Worm (Caenorhabditis elegans) whole organism, L3 larva: ENCODE data around the gene T13C5.2.

Experiments
- ZK546.5 ChIP-seq: sonication (generic microtip); optimal IDR thresholded peaks from 2 replicates; lab custom pipeline; 2017; ENCODE audit warnings: missing biosample characterization, missing genetic modification characterization
- ama-1 ChIP-seq: fragments of 150-350 bp; optimal IDR thresholded peaks from 2 replicates; lab custom pipeline; 2018
- ceh-28 ChIP-seq: fragments of 150-350 bp; optimal IDR thresholded peaks from 2 replicates; lab custom pipeline; 2014; ENCODE audit warnings: missing biosample characterization, missing genetic modification reagents, missing genetic modification characterization
- ceh-9 ChIP-seq: sonication (generic microtip); optimal IDR thresholded peaks from 2 replicates; lab custom pipeline; 2018; ENCODE audit warnings: missing biosample characterization, missing genetic modification characterization
- daf-12 ChIP-seq: fragments of 150-350 bp; optimal IDR thresholded peaks from 2 replicates; lab custom pipeline; 2014; ENCODE audit warnings: missing biosample characterization, missing genetic modification reagents, missing genetic modification characterization
- egl-27 ChIP-seq: sonication (generic microtip); optimal IDR thresholded peaks from 4 replicates; lab custom pipeline; 2017; ENCODE audit warnings: missing biosample characterization, missing genetic modification reagents, missing genetic modification characterization
- elt-1 ChIP-seq: fragments of 150-350 bp; optimal IDR thresholded peaks from 2 replicates; lab custom pipeline; 2014; ENCODE audit warnings: missing biosample characterization, missing genetic modification characterization
- elt-2 ChIP-seq: sonication (generic microtip); optimal IDR thresholded peaks from 2 replicates; lab custom pipeline; 2016; ENCODE audit warnings: missing genetic modification reagents, mild to moderate bottlenecking, missing genetic modification characterization, missing compliant biosample characterization
- elt-3 ChIP-seq, 3 experiments: fragments of 150-350 bp in 1 of 3; sonication (generic microtip) in 2 of 3; optimal IDR thresholded peaks; 2 replicates in 2 of 3; 4 replicates in 1 of 3; lab custom pipeline; 2014 to 2017; ENCODE audit warnings: missing biosample characterization in 3 of 3, missing genetic modification characterization in 3 of 3
- eor-1 ChIP-seq, 2 experiments: fragments of 150-350 bp; optimal IDR thresholded peaks; 2 replicates each; lab custom pipeline; 2014 to 2018; ENCODE audit warnings: missing biosample characterization in 2 of 2, missing genetic modification characterization in 2 of 2
- fkh-2 ChIP-seq: fragments of 150-350 bp; optimal IDR thresholded peaks from 2 replicates; lab custom pipeline; 2014; ENCODE audit warnings: missing biosample characterization, missing genetic modification reagents, missing genetic modification characterization
- fos-1 ChIP-seq: fragments of 150-350 bp; optimal IDR thresholded peaks from 2 replicates; lab custom pipeline; 2014; ENCODE audit warnings: missing biosample characterization, missing genetic modification characterization
- lin-15B ChIP-seq: fragments of 150-350 bp; optimal IDR thresholded peaks from 2 replicates; lab custom pipeline; 2014; ENCODE audit warnings: missing biosample characterization, missing genetic modification characterization
- lin-39 ChIP-seq: fragments of 150-350 bp; optimal IDR thresholded peaks from 2 replicates; lab custom pipeline; 2018; ENCODE audit warnings: missing biosample characterization, missing genetic modification reagents, missing genetic modification characterization
- lsy-12 ChIP-seq: sonication (generic microtip); optimal IDR thresholded peaks from 2 replicates; lab custom pipeline; 2016; ENCODE audit warnings: mild to moderate bottlenecking, missing genetic modification characterization, missing compliant biosample characterization
- mdl-1 ChIP-seq: fragments of 150-350 bp; optimal IDR thresholded peaks from 2 replicates; lab custom pipeline; 2014; ENCODE audit warnings: missing biosample characterization, missing genetic modification characterization
- mml-1 ChIP-seq: fragments of 150-350 bp; sonication (generic microtip); optimal IDR thresholded peaks from 3 replicates; lab custom pipeline; 2014; ENCODE audit warnings: missing biosample characterization, missing genetic modification characterization
- nfya-1 ChIP-seq: sonication (generic microtip); optimal IDR thresholded peaks from 2 replicates; lab custom pipeline; 2017; ENCODE audit warnings: missing genetic modification characterization, mild to moderate bottlenecking, missing compliant biosample characterization, antibody characterized with exemption, moderate library complexity; ENCODE audit not compliant: insufficient read depth
- nhr-11 ChIP-seq: fragments of 150-350 bp; optimal IDR thresholded peaks from 2 replicates; lab custom pipeline; 2014; ENCODE audit warnings: missing biosample characterization, missing genetic modification characterization
- nhr-12 ChIP-seq: fragments of 150-350 bp; optimal IDR thresholded peaks from 2 replicates; lab custom pipeline; 2014; ENCODE audit warnings: missing biosample characterization, missing genetic modification characterization
- nhr-23 ChIP-seq: fragments of 150-350 bp; optimal IDR thresholded peaks from 2 replicates; lab custom pipeline; 2014; ENCODE audit warnings: missing biosample characterization, missing genetic modification reagents, missing genetic modification characterization
- nhr-237 ChIP-seq: fragments of 150-350 bp; optimal IDR thresholded peaks from 2 replicates; lab custom pipeline; 2014; ENCODE audit warnings: missing biosample characterization, missing genetic modification characterization
- nhr-25 ChIP-seq: sonication (generic microtip); optimal IDR thresholded peaks from 2 replicates; lab custom pipeline; 2017; ENCODE audit warnings: missing biosample characterization, missing genetic modification characterization
- nhr-28 ChIP-seq: fragments of 150-350 bp; optimal IDR thresholded peaks from 2 replicates; lab custom pipeline; 2014; ENCODE audit warnings: missing biosample characterization, missing genetic modification characterization
- nhr-43 ChIP-seq: sonication (generic microtip); optimal IDR thresholded peaks from 2 replicates; lab custom pipeline; 2016; ENCODE audit warnings: mild to moderate bottlenecking, missing genetic modification characterization, missing compliant biosample characterization; ENCODE audit not compliant: poor library complexity, severe bottlenecking
- pha-4 ChIP-seq: fragments of 150-350 bp; optimal IDR thresholded peaks from 2 replicates; lab custom pipeline; 2014; ENCODE audit warnings: missing biosample characterization, missing genetic modification reagents, missing genetic modification characterization
- pqm-1 ChIP-seq: fragments of 150-350 bp; optimal IDR thresholded peaks from 2 replicates; lab custom pipeline; 2017; ENCODE audit warnings: missing biosample characterization, missing genetic modification characterization, inconsistent platforms
- skn-1 ChIP-seq: fragments of 150-350 bp; optimal IDR thresholded peaks from 2 replicates; lab custom pipeline; 2014; ENCODE audit warnings: missing biosample characterization, missing genetic modification characterization
- snpc-4 ChIP-seq: fragments of 150-350 bp; optimal IDR thresholded peaks from 2 replicates; lab custom pipeline; 2014; ENCODE audit warnings: missing biosample characterization, missing genetic modification characterization
- tbx-2 ChIP-seq: sonication (generic microtip); optimal IDR thresholded peaks from 2 replicates; lab custom pipeline; 2016; ENCODE audit warnings: mild to moderate bottlenecking, missing genetic modification characterization, missing compliant biosample characterization
- unc-39 ChIP-seq: sonication (generic microtip); optimal IDR thresholded peaks from 4 replicates; lab custom pipeline; 2017; ENCODE audit warnings: missing biosample characterization, missing genetic modification characterization
- unc-62 ChIP-seq: fragments of 150-350 bp; sonication (generic microtip); optimal IDR thresholded peaks from 4 replicates; lab custom pipeline; 2014; ENCODE audit warnings: missing biosample characterization, missing genetic modification reagents, missing genetic modification characterization
- ztf-11 ChIP-seq: fragments of 150-350 bp; optimal IDR thresholded peaks from 2 replicates; lab custom pipeline; 2014; ENCODE audit warnings: missing biosample characterization, missing genetic modification characterization
- ztf-4 ChIP-seq: fragments of 150-350 bp; optimal IDR thresholded peaks from 2 replicates; lab custom pipeline; 2014; ENCODE audit warnings: missing biosample characterization, missing genetic modification characterization

Gene T13C5.2

ce11 chrX:6196627-6197026 lies 11.8 kb downstream of the T13C5.2 start, which contains the start of gene daf-9:
daf-9 (plus strand) TSS chrX:6196927.
- TF ChIP-seq nhr-23 (tag; lab: Kevin White, UChicago) (peak; percentile 30), egl-27 (tag; lab: Kevin White, UChicago) (no peak), snpc-4 (tag; lab: Kevin White, UChicago) (no peak), elt-1 (tag; lab: Kevin White, UChicago) (no peak), fkh-2 (tag; lab: Kevin White, UChicago) (no peak), elt-3 (tag; optimal IDR thresholded peaks at IDR 0.05; lab: Kevin White, UChicago) (peak in 1 of 3 experiments; percentile 69)
- TF ChIP-seq, all 47 proteins: peak for 2

ce11 chrX:6201542-6201941 lies 16.7 kb downstream of the T13C5.2 start:
- no peak for TF ChIP-seq tbx-2 (tag; lab: Kevin White, UChicago)
- TF ChIP-seq nhr-43: peak; percentile 82
- TF ChIP-seq elt-2 (tag; lab: Kevin White, UChicago): no peak
- TF ChIP-seq ama-1: peak; percentile 65
- TF ChIP-seq nhr-11 (tag; lab: Kevin White, UChicago): no peak
- TF ChIP-seq elt-3 (tag; optimal IDR thresholded peaks at IDR 0.05; lab: Kevin White, UChicago): peak in 1 of 3 experiments; percentile 52
- TF ChIP-seq nhr-12: no peak
- TF ChIP-seq nhr-25: peak; percentile 54
- TF ChIP-seq skn-1 (tag; lab: Kevin White, UChicago): no peak
- TF ChIP-seq egl-27 (tag; lab: Kevin White, UChicago): no peak
- TF ChIP-seq nhr-23 (tag; lab: Kevin White, UChicago): peak; percentile 97
- peak; percentile 5 for TF ChIP-seq lsy-12
- no peak for TF ChIP-seq ceh-9 (tag; lab: Kevin White, UChicago)
- TF ChIP-seq ZK546.5 (tag; lab: Kevin White, UChicago): no peak
- TF ChIP-seq, all 47 proteins: peak for 6

- TF ChIP-seq nhr-28 (tag; lab: Kevin White, UChicago): no peak
- no peak for TF ChIP-seq mml-1 (tag; lab: Kevin White, UChicago)
- no peak for TF ChIP-seq nhr-25
- TF ChIP-seq tbx-2 (tag; lab: Kevin White, UChicago): no peak
- no peak for TF ChIP-seq eor-1 (tag; optimal IDR thresholded peaks at IDR 0.05; lab: Kevin White, UChicago)
- TF ChIP-seq nhr-43: no peak
- TF ChIP-seq unc-62 (GFP tag; lab: Kevin White, UChicago): no peak
- TF ChIP-seq unc-39 (tag; lab: Kevin White, UChicago): no peak
- no peak for TF ChIP-seq ZK546.5 (tag; lab: Kevin White, UChicago)
- TF ChIP-seq lsy-12: no peak
- TF ChIP-seq nfya-1 (tag; lab: Kevin White, UChicago): no peak
- TF ChIP-seq lin-15B: no peak
- TF ChIP-seq nhr-237: no peak
- TF ChIP-seq snpc-4 (tag; lab: Kevin White, UChicago): no peak
- TF ChIP-seq fkh-2 (tag; lab: Kevin White, UChicago): no peak
Observed at ce11 chrX:6202809-6203208, 18.0 kb downstream of the T13C5.2 start.

ce11 chrX:6203315-6203714 lies 18.5 kb downstream of the T13C5.2 start:
- TF ChIP-seq skn-1 (tag; lab: Kevin White, UChicago) (no peak), nhr-28 (tag; lab: Kevin White, UChicago) (no peak), elt-2 (tag; lab: Kevin White, UChicago) (peak; percentile 19)

ce11 chrX:6204696-6205232 lies 20.0 kb downstream of the T13C5.2 start, which contains the start of gene bca-1:
bca-1 (minus strand) TSS chrX:6204746.
- TF ChIP-seq pqm-1 (peak; percentile 55), ama-1 (peak; percentile 51), nhr-43 (peak; percentile 63), lin-39 (tag; lab: Kevin White, UChicago) (no peak), ztf-4 (tag; lab: Kevin White, UChicago) (peak; percentile 30), pha-4 (tag; lab: Kevin White, UChicago) (peak; percentile 56), elt-2 (tag; lab: Kevin White, UChicago) (peak; percentile 15), ztf-11 (tag; lab: Kevin White, UChicago) (no peak), nhr-25 (peak; percentile 58), nfya-1 (tag; lab: Kevin White, UChicago) (peak; percentile 39)

- TF ChIP-seq pha-4 (tag; lab: Kevin White, UChicago) (no peak), unc-39 (tag; lab: Kevin White, UChicago) (no peak), nhr-25 (no peak), daf-12 (tag; lab: Kevin White, UChicago) (no peak), nhr-11 (tag; lab: Kevin White, UChicago) (no peak), fos-1 (tag; lab: Kevin White, UChicago) (no peak), fkh-2 (tag; lab: Kevin White, UChicago) (no peak), skn-1 (tag; lab: Kevin White, UChicago) (no peak), ztf-4 (tag; lab: Kevin White, UChicago) (no peak), ZK546.5 (tag; lab: Kevin White, UChicago) (no peak), mdl-1 (tag; lab: Kevin White, UChicago) (no peak), ceh-28 (tag; lab: Kevin White, UChicago) (no peak)
- TF ChIP-seq, all 47 proteins: peak for 0
Observed at ce11 chrX:6205325-6205724, 20.5 kb downstream of the T13C5.2 start.
